Worm (Caenorhabditis elegans): ENCODE results near the gene srw-15.

srw-15 gene

ce11 chrV:15187083-15188057 lies 43.0 kb upstream of the srw-15 start, which contains the start of the genes cyn-7 and bath-36:
TSS of gene cyn-7 (minus strand) at chrV:15187378.
TSS of gene bath-36 (plus strand) at chrV:15187888.
- TF ChIP-seq ets-7 (tag; optimal IDR thresholded peaks at IDR 0.05) (no peak), pes-1 (GFP tag; IDR thresholded peaks at IDR 0.05) (no peak)

ce11 chrV:15189567-15189966 lies 40.8 kb upstream of the srw-15 start, which contains the start of gene cyn-3:
TSS of gene cyn-3 (plus strand) at chrV:15189927.
- TF ChIP-seq ama-1 (optimal IDR thresholded peaks at IDR 0.05) (no peak), scrt-1 (GFP tag; IDR thresholded peaks at IDR 0.05) (no peak), tra-4 (tag; optimal IDR thresholded peaks at IDR 0.05) (no peak), aly-1 (tag; optimal IDR thresholded peaks at IDR 0.05) (no peak), flt-1 (GFP tag; IDR thresholded peaks at IDR 0.05) (no peak), hnd-1 (tag; optimal IDR thresholded peaks at IDR 0.05) (no peak), tbx-37 (GFP tag; conservative IDR thresholded peaks at IDR 0.05) (no peak), F13C5.2 (tag; optimal IDR thresholded peaks at IDR 0.05) (no peak)

- TF ChIP-seq tra-4 (tag; optimal IDR thresholded peaks at IDR 0.05), result peak; percentile 87
- TF ChIP-seq flt-1 (GFP tag; IDR thresholded peaks at IDR 0.05), result peak; percentile 91
- TF ChIP-seq B0310.2 (tag; optimal IDR thresholded peaks at IDR 0.05), result peak; percentile 92
- peak; percentile 80 for TF ChIP-seq tbx-37 (GFP tag; conservative IDR thresholded peaks at IDR 0.05)
- peak; percentile 48 for TF ChIP-seq ama-1 (optimal IDR thresholded peaks at IDR 0.05)
- peak; percentile 76 for TF ChIP-seq hnd-1 (tag; optimal IDR thresholded peaks at IDR 0.05)
- peak; percentile 96 for TF ChIP-seq aly-1 (tag; optimal IDR thresholded peaks at IDR 0.05)
- TF ChIP-seq ceh-13 (GFP tag; optimal IDR thresholded peaks at IDR 0.05), result peak; percentile 89
- TF ChIP-seq sea-1 (GFP tag; conservative IDR thresholded peaks at IDR 0.05), result peak; percentile 94
- TF ChIP-seq scrt-1 (GFP tag; IDR thresholded peaks at IDR 0.05), result peak; percentile 93
- peak; percentile 88 for TF ChIP-seq ets-7 (tag; optimal IDR thresholded peaks at IDR 0.05)
- peak; percentile 97 for TF ChIP-seq hmg-4 (GFP tag; optimal IDR thresholded peaks at IDR 0.05)
- peak; percentile 94 for TF ChIP-seq pes-1 (GFP tag; IDR thresholded peaks at IDR 0.05)
- peak; percentile 85 for TF ChIP-seq ceh-36 (tag; optimal IDR thresholded peaks at IDR 0.05)
- TF ChIP-seq F13C5.2 (tag; optimal IDR thresholded peaks at IDR 0.05), result peak; percentile 97
- peak; percentile 91 for TF ChIP-seq tbx-11 (GFP tag; IDR thresholded peaks at IDR 0.05)
- peak; percentile 67 for TF ChIP-seq hmbx-1 (tag; optimal IDR thresholded peaks at IDR 0.05)
Observed at ce11 chrV:15190903-15191302, 39.4 kb upstream of the srw-15 start, which contains the start of gene Y75B12B.11. TSS of gene Y75B12B.11 (plus strand) at chrV:15191296.

ce11 chrV:15191971-15192370 lies 38.4 kb upstream of the srw-15 start:
- no peak for TF ChIP-seq flt-1 (GFP tag; IDR thresholded peaks at IDR 0.05)
- no peak for TF ChIP-seq F13C5.2 (tag; optimal IDR thresholded peaks at IDR 0.05)
- no peak for TF ChIP-seq hnd-1 (tag; optimal IDR thresholded peaks at IDR 0.05)
- no peak for TF ChIP-seq aly-1 (tag; optimal IDR thresholded peaks at IDR 0.05)
- TF ChIP-seq ama-1 (optimal IDR thresholded peaks at IDR 0.05), result no peak
- no peak for TF ChIP-seq ceh-13 (GFP tag; optimal IDR thresholded peaks at IDR 0.05)
- TF ChIP-seq scrt-1 (GFP tag; IDR thresholded peaks at IDR 0.05), result no peak
- TF ChIP-seq hmbx-1 (tag; optimal IDR thresholded peaks at IDR 0.05), result no peak
- TF ChIP-seq ceh-36 (tag; optimal IDR thresholded peaks at IDR 0.05), result no peak
- no peak for TF ChIP-seq ets-7 (tag; optimal IDR thresholded peaks at IDR 0.05)
- TF ChIP-seq tra-4 (tag; optimal IDR thresholded peaks at IDR 0.05), result no peak

ce11 chrV:15192377-15192776 lies 38.0 kb upstream of the srw-15 start, which contains the start of gene plc-2:
TSS of gene plc-2 (plus strand) at chrV:15192572.
- TF ChIP-seq tbx-11 (GFP tag; IDR thresholded peaks at IDR 0.05) (no peak), ama-1 (optimal IDR thresholded peaks at IDR 0.05) (no peak), ceh-36 (tag; optimal IDR thresholded peaks at IDR 0.05) (no peak), flt-1 (GFP tag; IDR thresholded peaks at IDR 0.05) (no peak), tra-4 (tag; optimal IDR thresholded peaks at IDR 0.05) (no peak), hnd-1 (tag; optimal IDR thresholded peaks at IDR 0.05) (no peak), F13C5.2 (tag; optimal IDR thresholded peaks at IDR 0.05) (no peak), pes-1 (GFP tag; IDR thresholded peaks at IDR 0.05) (no peak), sea-1 (GFP tag; conservative IDR thresholded peaks at IDR 0.05) (no peak), aly-1 (tag; optimal IDR thresholded peaks at IDR 0.05) (no peak), scrt-1 (GFP tag; IDR thresholded peaks at IDR 0.05) (no peak), hmg-4 (GFP tag; optimal IDR thresholded peaks at IDR 0.05) (no peak)

ce11 chrV:15193909-15194308 lies 36.4 kb upstream of the srw-15 start, which contains the start of gene Y75B12B.13:
TSS of gene Y75B12B.13 (minus strand) at chrV:15194009.
- TF ChIP-seq hnd-1 (tag; optimal IDR thresholded peaks at IDR 0.05), result no peak
- no peak for TF ChIP-seq ama-1 (optimal IDR thresholded peaks at IDR 0.05)
- no peak for TF ChIP-seq hmbx-1 (tag; optimal IDR thresholded peaks at IDR 0.05)
- no peak for TF ChIP-seq pes-1 (GFP tag; IDR thresholded peaks at IDR 0.05)
- TF ChIP-seq B0310.2 (tag; optimal IDR thresholded peaks at IDR 0.05), result no peak
- TF ChIP-seq scrt-1 (GFP tag; IDR thresholded peaks at IDR 0.05), result no peak
- no peak for TF ChIP-seq F13C5.2 (tag; optimal IDR thresholded peaks at IDR 0.05)
- no peak for TF ChIP-seq ceh-13 (GFP tag; optimal IDR thresholded peaks at IDR 0.05)
- no peak for TF ChIP-seq sea-1 (GFP tag; conservative IDR thresholded peaks at IDR 0.05)
- no peak for TF ChIP-seq ceh-36 (tag; optimal IDR thresholded peaks at IDR 0.05)
- no peak for TF ChIP-seq tra-4 (tag; optimal IDR thresholded peaks at IDR 0.05)
- no peak for TF ChIP-seq tbx-11 (GFP tag; IDR thresholded peaks at IDR 0.05)
- TF ChIP-seq hmg-4 (GFP tag; optimal IDR thresholded peaks at IDR 0.05), result no peak

- no peak for TF ChIP-seq tbx-37 (GFP tag; conservative IDR thresholded peaks at IDR 0.05)
- TF ChIP-seq ceh-36 (tag; optimal IDR thresholded peaks at IDR 0.05), result no peak
- TF ChIP-seq sea-1 (GFP tag; conservative IDR thresholded peaks at IDR 0.05), result no peak
- TF ChIP-seq scrt-1 (GFP tag; IDR thresholded peaks at IDR 0.05), result no peak
- TF ChIP-seq flt-1 (GFP tag; IDR thresholded peaks at IDR 0.05), result no peak
- TF ChIP-seq ceh-13 (GFP tag; optimal IDR thresholded peaks at IDR 0.05), result no peak
- no peak for TF ChIP-seq hmg-4 (GFP tag; optimal IDR thresholded peaks at IDR 0.05)
- no peak for TF ChIP-seq B0310.2 (tag; optimal IDR thresholded peaks at IDR 0.05)
- no peak for TF ChIP-seq hnd-1 (tag; optimal IDR thresholded peaks at IDR 0.05)
- no peak for TF ChIP-seq tbx-11 (GFP tag; IDR thresholded peaks at IDR 0.05)
- TF ChIP-seq aly-1 (tag; optimal IDR thresholded peaks at IDR 0.05), result no peak
- TF ChIP-seq tra-4 (tag; optimal IDR thresholded peaks at IDR 0.05), result no peak
- no peak for TF ChIP-seq ama-1 (optimal IDR thresholded peaks at IDR 0.05)
Observed at ce11 chrV:15197955-15198354, 32.4 kb upstream of the srw-15 start, which contains the start of gene srw-1. TSS of gene srw-1 (plus strand) at chrV:15198255.
